Worm (Caenorhabditis elegans) whole organism, late embryonic: ENCODE measurements around the gene W05H5.1.

Source experiments
- C08G9.2 ChIP-seq: sonication (generic microtip); optimal IDR thresholded peaks from 2 replicates; lab custom pipeline; 2016; ENCODE audit warnings: mild to moderate bottlenecking, missing genetic modification characterization, moderate library complexity, missing compliant biosample characterization
- C38D4.7 ChIP-seq: fragments of 200-800 bp; sonication (Bioruptor generic); optimal IDR thresholded peaks from 2 replicates; lab custom pipeline; 2018; ENCODE audit warnings: mild to moderate bottlenecking, missing genetic modification characterization, moderate library complexity, missing compliant biosample characterization
- F13H6.1 ChIP-seq: sonication (generic microtip); optimal IDR thresholded peaks from 2 replicates; lab custom pipeline; 2016; ENCODE audit warnings: missing genetic modification characterization, missing compliant biosample characterization
- K02D7.2 ChIP-seq: sonication (generic microtip); optimal IDR thresholded peaks from 2 replicates; lab custom pipeline; 2017; ENCODE audit warnings: mild to moderate bottlenecking, missing genetic modification characterization, missing compliant biosample characterization
- K09A11.1 ChIP-seq: sonication (generic microtip); optimal IDR thresholded peaks from 2 replicates; lab custom pipeline; 2017; ENCODE audit warnings: antibody characterized with exemption, mild to moderate bottlenecking, missing genetic modification characterization, missing compliant biosample characterization; ENCODE audit not compliant: insufficient read depth
- T23F11.4 ChIP-seq: fragments of 200-800 bp; sonication (Bioruptor generic); optimal IDR thresholded peaks from 2 replicates; lab custom pipeline; 2018; ENCODE audit warnings: mild to moderate bottlenecking, missing genetic modification characterization, missing compliant biosample characterization
- ahr-1 ChIP-seq: sonication (generic microtip); optimal IDR thresholded peaks from 2 replicates; lab custom pipeline; 2016; ENCODE audit warnings: missing genetic modification characterization, missing compliant biosample characterization
- ama-1 ChIP-seq: fragments of 150-350 bp; optimal IDR thresholded peaks from 2 replicates; lab custom pipeline; 2014
- ceh-19 ChIP-seq: fragments of 200-800 bp; sonication (Bioruptor generic); optimal IDR thresholded peaks from 2 replicates; lab custom pipeline; 2018; ENCODE audit warnings: mild to moderate bottlenecking, missing genetic modification characterization, missing compliant biosample characterization
- ceh-22 ChIP-seq: sonication (generic microtip); optimal IDR thresholded peaks from 2 replicates; lab custom pipeline; 2017; ENCODE audit warnings: missing biosample characterization, missing genetic modification characterization
- ceh-24 ChIP-seq: sonication (generic microtip); optimal IDR thresholded peaks from 2 replicates; lab custom pipeline; 2016; ENCODE audit warnings: mild to moderate bottlenecking, missing genetic modification characterization, missing compliant biosample characterization
- ceh-31 ChIP-seq: sonication (generic microtip); optimal IDR thresholded peaks from 2 replicates; lab custom pipeline; 2016; ENCODE audit warnings: missing genetic modification characterization, missing compliant biosample characterization
- ceh-45 ChIP-seq: fragments of 200-800 bp; sonication (Bioruptor generic); IDR thresholded peaks from 2 replicates; pipeline ENCODE4 v1.3.6; 2022; ENCODE audit warnings: missing genetic modification reagents, missing genetic modification characterization, missing compliant biosample characterization
- ceh-48 ChIP-seq: sonication (generic microtip); optimal IDR thresholded peaks from 2 replicates; lab custom pipeline; 2016; ENCODE audit warnings: missing genetic modification characterization, inconsistent platforms, missing compliant biosample characterization
- ceh-9 ChIP-seq: sonication (generic microtip); optimal IDR thresholded peaks from 2 replicates; lab custom pipeline; 2016; ENCODE audit warnings: mild to moderate bottlenecking, missing genetic modification characterization, inconsistent platforms, missing compliant biosample characterization
- dmd-4 ChIP-seq: sonication (generic microtip); optimal IDR thresholded peaks from 2 replicates; lab custom pipeline; 2016; ENCODE audit warnings: borderline replicate concordance, missing genetic modification characterization, missing compliant biosample characterization
- elt-2 ChIP-seq: sonication (generic microtip); optimal IDR thresholded peaks from 2 replicates; lab custom pipeline; 2016; ENCODE audit warnings: missing genetic modification reagents, missing genetic modification characterization, missing compliant biosample characterization
- ets-4 ChIP-seq: sonication (generic microtip); optimal IDR thresholded peaks from 2 replicates; lab custom pipeline; 2016; ENCODE audit warnings: missing genetic modification characterization, missing compliant biosample characterization
- eyg-1 ChIP-seq: sonication (generic microtip); optimal IDR thresholded peaks from 2 replicates; lab custom pipeline; 2016; ENCODE audit warnings: missing genotype, missing genetic modification characterization, missing compliant biosample characterization
- fax-1 ChIP-seq: sonication (generic microtip); optimal IDR thresholded peaks from 2 replicates; lab custom pipeline; 2016; ENCODE audit warnings: missing genotype, missing genetic modification characterization, missing compliant biosample characterization
- fkh-10 ChIP-seq: fragments of 150-350 bp; optimal IDR thresholded peaks from 2 replicates; lab custom pipeline; 2014; ENCODE audit warnings: missing biosample characterization, missing genetic modification reagents, missing genetic modification characterization
- fkh-6 ChIP-seq: sonication (generic microtip); optimal IDR thresholded peaks from 2 replicates; lab custom pipeline; 2016; ENCODE audit warnings: missing genetic modification characterization, missing compliant biosample characterization
- gmeb-2 ChIP-seq: sonication (generic microtip); optimal IDR thresholded peaks from 2 replicates; lab custom pipeline; 2016; ENCODE audit warnings: missing genetic modification characterization, inconsistent platforms, missing compliant biosample characterization
- hlh-13 ChIP-seq: fragments of 200-800 bp; sonication (Bioruptor generic); optimal IDR thresholded peaks from 2 replicates; lab custom pipeline; 2018; ENCODE audit warnings: mild to moderate bottlenecking, missing genetic modification characterization, missing compliant biosample characterization
- hlh-15 ChIP-seq: sonication (generic microtip); optimal IDR thresholded peaks from 2 replicates; lab custom pipeline; 2016; ENCODE audit warnings: missing genetic modification characterization, missing compliant biosample characterization
- hlh-8 ChIP-seq: sonication (generic microtip); optimal IDR thresholded peaks from 2 replicates; lab custom pipeline; 2016; ENCODE audit warnings: missing genotype, missing genetic modification characterization, missing compliant biosample characterization
- madf-2 ChIP-seq: sonication (generic microtip); optimal IDR thresholded peaks from 2 replicates; lab custom pipeline; 2017; ENCODE audit warnings: missing genetic modification characterization, missing compliant biosample characterization
- nhr-11 ChIP-seq: fragments of 150-350 bp; optimal IDR thresholded peaks from 2 replicates; lab custom pipeline; 2014; ENCODE audit warnings: missing biosample characterization, missing genetic modification characterization
- nhr-232 ChIP-seq: sonication (generic microtip); optimal IDR thresholded peaks from 2 replicates; lab custom pipeline; 2016; ENCODE audit warnings: missing genetic modification characterization, missing compliant biosample characterization
- npax-4 ChIP-seq: sonication (generic microtip); optimal IDR thresholded peaks from 2 replicates; lab custom pipeline; 2016; ENCODE audit warnings: missing genetic modification characterization, missing compliant biosample characterization
- pat-9 ChIP-seq: fragments of 200-800 bp; sonication (Bioruptor generic); optimal IDR thresholded peaks from 2 replicates; lab custom pipeline; 2018; ENCODE audit warnings: mild to moderate bottlenecking, missing genetic modification characterization, moderate library complexity, missing compliant biosample characterization
- pax-1 ChIP-seq: fragments of 150-350 bp; optimal IDR thresholded peaks from 2 replicates; lab custom pipeline; 2014; ENCODE audit warnings: missing biosample characterization, missing genetic modification characterization
- pha-2 ChIP-seq: sonication (generic microtip); optimal IDR thresholded peaks from 2 replicates; lab custom pipeline; 2017; ENCODE audit warnings: mild to moderate bottlenecking, missing genetic modification characterization, missing compliant biosample characterization
- pha-4 ChIP-seq: fragments of 150-350 bp; optimal IDR thresholded peaks from 2 replicates; lab custom pipeline; 2018; ENCODE audit warnings: missing biosample characterization, missing genetic modification reagents, missing genetic modification characterization
- pros-1 ChIP-seq: fragments of 150-350 bp; optimal IDR thresholded peaks from 2 replicates; lab custom pipeline; 2014; ENCODE audit warnings: missing biosample characterization, missing genetic modification reagents, missing genetic modification characterization
- ref-2 ChIP-seq: sonication (generic microtip); optimal IDR thresholded peaks from 2 replicates; lab custom pipeline; 2016; ENCODE audit warnings: missing genetic modification characterization, missing compliant biosample characterization
- syd-9 ChIP-seq: sonication (generic microtip); optimal IDR thresholded peaks from 2 replicates; lab custom pipeline; 2016; ENCODE audit warnings: mild to moderate bottlenecking, missing genetic modification characterization, moderate library complexity, missing compliant biosample characterization
- tbx-7 ChIP-seq: sonication (generic microtip); optimal IDR thresholded peaks from 2 replicates; lab custom pipeline; 2016; ENCODE audit warnings: missing genotype, missing genetic modification characterization, missing compliant biosample characterization
- ttx-3 ChIP-seq: sonication (generic microtip); optimal IDR thresholded peaks from 2 replicates; lab custom pipeline; 2016; ENCODE audit warnings: missing genetic modification reagents, missing genetic modification characterization, missing compliant biosample characterization
- unc-42 ChIP-seq: sonication (generic microtip); optimal IDR thresholded peaks from 2 replicates; lab custom pipeline; 2016; ENCODE audit warnings: missing genotype, missing genetic modification characterization, missing compliant biosample characterization
- unc-86 ChIP-seq: sonication (generic microtip); optimal IDR thresholded peaks from 2 replicates; lab custom pipeline; 2016; ENCODE audit warnings: missing genetic modification characterization, missing compliant biosample characterization
- ztf-16 ChIP-seq: sonication (generic microtip); optimal IDR thresholded peaks from 2 replicates; lab custom pipeline; 2017; ENCODE audit warnings: missing genetic modification characterization, missing compliant biosample characterization

W05H5.1 gene

ce11 chrII:12488810-12489209 is 44.2 kb upstream of the W05H5.1 start:
- TF ChIP-seq pros-1 (tag; lab: Kevin White, UChicago) (no peak), ceh-19 (no peak), K02D7.2 (tag; lab: Kevin White, UChicago) (no peak), nhr-232 (tag; lab: Kevin White, UChicago) (no peak), ttx-3 (no peak), ceh-31 (no peak), ets-4 (tag; lab: Kevin White, UChicago) (no peak), T23F11.4 (GFP tag; lab: Kevin White, UChicago) (no peak), pat-9 (tag; lab: Kevin White, UChicago) (no peak), ceh-9 (tag; lab: Kevin White, UChicago) (no peak), ref-2 (tag; lab: Kevin White, UChicago) (no peak), tbx-7 (tag; lab: Kevin White, UChicago) (no peak), hlh-15 (no peak), eyg-1 (tag; lab: Kevin White, UChicago) (no peak), madf-2 (tag; lab: Kevin White, UChicago) (no peak)

ce11 chrII:12485060-12485459 is 40.5 kb upstream of the W05H5.1 start, which contains the start of gene F15A4.10:
Gene F15A4.10 (minus strand): TSS chrII:12485160.
- no peak for TF ChIP-seq ama-1
- TF ChIP-seq elt-2 (tag; lab: Kevin White, UChicago): no peak
- TF ChIP-seq C08G9.2 (tag; lab: Kevin White, UChicago): no peak
- TF ChIP-seq nhr-11: no peak
- TF ChIP-seq tbx-7 (tag; lab: Kevin White, UChicago): no peak
- TF ChIP-seq ceh-45: no peak
- no peak for TF ChIP-seq hlh-8
- TF ChIP-seq pha-4: no peak
- no peak for TF ChIP-seq ttx-3
- no peak for TF ChIP-seq hlh-13 (GFP tag; lab: Kevin White, UChicago)
- no peak for TF ChIP-seq ceh-24 (tag; lab: Kevin White, UChicago)
- no peak for TF ChIP-seq unc-42
- TF ChIP-seq ceh-19: no peak
- TF ChIP-seq ceh-48 (tag; lab: Kevin White, UChicago): no peak
- TF ChIP-seq dmd-4 (tag; lab: Kevin White, UChicago): no peak
- TF ChIP-seq, all 69 proteins: peak for 0

DNA sequence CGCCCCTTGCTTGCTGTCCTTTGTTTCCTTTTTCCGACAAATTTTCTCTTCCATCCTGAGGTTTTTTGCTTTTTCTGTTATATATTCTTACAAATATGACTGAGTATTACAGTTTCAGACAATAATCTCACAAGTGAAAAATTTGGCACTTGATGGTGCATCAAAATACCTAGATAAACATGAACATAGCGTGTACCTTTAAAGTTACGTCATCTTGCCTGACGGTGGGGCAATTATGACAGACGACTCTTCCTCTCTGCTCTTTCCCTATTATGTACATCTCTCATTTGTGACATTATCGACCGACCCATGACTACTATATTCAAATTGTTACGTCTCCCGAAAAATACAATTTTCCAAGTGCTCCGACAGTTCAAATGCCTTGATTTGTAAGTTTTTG is 38.0 kb upstream of the W05H5.1 start, which contains the start of gene fbxb-102:
TSS of gene fbxb-102 (plus strand) at position 301 of the 400 bp plus-strand sequence.
- no peak for TF ChIP-seq F13H6.1 (tag; lab: Kevin White, UChicago)
- no peak for TF ChIP-seq K09A11.1 (tag; lab: Kevin White, UChicago)
- TF ChIP-seq ceh-22 (tag; lab: Kevin White, UChicago): no peak
- no peak for TF ChIP-seq fkh-10 (GFP tag; lab: Kevin White, UChicago)
- TF ChIP-seq fkh-6 (tag; lab: Kevin White, UChicago): no peak
- no peak for TF ChIP-seq pax-1 (tag; lab: Kevin White, UChicago)
- no peak for TF ChIP-seq unc-86 (tag; lab: Kevin White, UChicago)
- TF ChIP-seq ahr-1: no peak
- no peak for TF ChIP-seq C38D4.7 (GFP tag; lab: Kevin White, UChicago)
- TF ChIP-seq ceh-9 (tag; lab: Kevin White, UChicago): no peak
- TF ChIP-seq pha-2 (tag; lab: Kevin White, UChicago): no peak
- no peak for TF ChIP-seq ztf-16 (tag; lab: Kevin White, UChicago)
- TF ChIP-seq gmeb-2 (tag; lab: Kevin White, UChicago): no peak
- TF ChIP-seq fax-1 (tag; lab: Kevin White, UChicago): no peak
- TF ChIP-seq eyg-1 (tag; lab: Kevin White, UChicago): no peak
- TF ChIP-seq npax-4: no peak
- TF ChIP-seq syd-9 (tag; lab: Kevin White, UChicago): no peak
